Worm (Caenorhabditis elegans) whole organism, L3 larva: ENCODE data around the gene lido-10.

Experiments
- aly-2 ChIP-seq: fragments of 150-350 bp; optimal IDR thresholded peaks from 2 replicates; lab custom pipeline; 2014; ENCODE audit warnings: missing biosample characterization, missing genetic modification characterization
- egl-27 ChIP-seq: sonication (generic microtip); optimal IDR thresholded peaks from 4 replicates; lab custom pipeline; 2017; ENCODE audit warnings: missing biosample characterization, missing genetic modification reagents, missing genetic modification characterization
- fos-1 ChIP-seq: fragments of 150-350 bp; optimal IDR thresholded peaks from 2 replicates; lab custom pipeline; 2014; ENCODE audit warnings: missing biosample characterization, missing genetic modification characterization
- nfya-1 ChIP-seq: sonication (generic microtip); optimal IDR thresholded peaks from 2 replicates; lab custom pipeline; 2017; ENCODE audit warnings: missing genetic modification characterization, mild to moderate bottlenecking, missing compliant biosample characterization, antibody characterized with exemption, moderate library complexity; ENCODE audit not compliant: insufficient read depth
- nhr-11 ChIP-seq: fragments of 150-350 bp; optimal IDR thresholded peaks from 2 replicates; lab custom pipeline; 2014; ENCODE audit warnings: missing biosample characterization, missing genetic modification characterization
- nhr-237 ChIP-seq: fragments of 150-350 bp; optimal IDR thresholded peaks from 2 replicates; lab custom pipeline; 2014; ENCODE audit warnings: missing biosample characterization, missing genetic modification characterization
- nhr-76 ChIP-seq: fragments of 150-350 bp; sonication (generic microtip); optimal IDR thresholded peaks from 5 replicates; lab custom pipeline; 2014; ENCODE audit warnings: missing biosample characterization, missing genetic modification characterization

DNA sequence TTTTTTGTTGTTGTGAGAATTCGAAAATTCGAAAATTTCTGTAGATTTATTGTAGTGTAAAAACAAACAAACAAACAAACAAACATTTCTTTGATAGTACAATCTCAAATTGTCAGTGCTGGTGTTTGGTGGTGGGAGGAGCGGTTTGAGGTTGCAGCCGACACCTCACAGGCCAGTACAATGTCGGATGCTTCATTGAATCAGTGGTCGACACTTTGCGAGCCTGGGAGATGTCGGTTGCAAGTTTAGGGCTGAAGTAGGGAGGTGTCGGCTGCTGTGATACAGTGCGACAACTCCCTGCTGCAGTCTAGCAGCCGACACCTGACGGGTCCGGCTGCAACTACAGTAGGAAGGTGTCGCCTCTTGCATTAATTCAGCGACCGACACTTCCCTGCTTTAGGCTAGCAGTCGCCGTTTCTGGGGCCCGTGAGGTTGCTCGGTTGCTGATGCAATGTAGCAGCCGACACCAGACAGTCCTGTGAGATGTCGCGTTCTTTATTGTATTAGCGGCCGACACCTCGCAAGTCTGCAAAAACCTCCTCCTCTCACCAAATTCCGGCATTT is 16.3 kb upstream of the lido-10 start:
- TF ChIP-seq fos-1 (tag; lab: Kevin White, UChicago) (no peak), aly-2 (tag; lab: Kevin White, UChicago) (no peak), nhr-11 (no peak), nhr-76 (tag; lab: Kevin White, UChicago) (no peak), nhr-237 (tag; lab: Kevin White, UChicago) (no peak), nfya-1 (tag; lab: Kevin White, UChicago) (no peak), egl-27 (tag; lab: Kevin White, UChicago) (no peak)
